Fruit fly (Drosophila melanogaster) whole organism, embryonic: ENCODE measurements around the gene CG31174.
A peak's percentile ranks its signal among the peaks of the same experiment; 100 is the strongest.

Experiments
- Abd-B ChIP-seq: fragments of 200-800 bp; sonication (Bioruptor generic); optimal IDR thresholded peaks from 2 replicates; lab custom pipeline; 2018; ENCODE audit warnings: missing biosample characterization, mild to moderate bottlenecking, missing genetic modification characterization, moderate library complexity
- CG10147 ChIP-seq: fragments of 200-800 bp; sonication (Bioruptor generic); optimal IDR thresholded peaks from 2 replicates; lab custom pipeline; 2019; ENCODE audit warnings: missing biosample characterization, mild to moderate bottlenecking, missing genetic modification characterization, moderate library complexity
- CG10209 ChIP-seq: fragments of 200-800 bp; sonication (Bioruptor generic); optimal IDR thresholded peaks from 3 replicates; lab custom pipeline; 2017; ENCODE audit warnings: missing biosample characterization, mild to moderate bottlenecking, missing genetic modification characterization, missing genetic modification reagents
- CG10431 ChIP-seq: fragments of 200-800 bp; sonication (Bioruptor generic); optimal IDR thresholded peaks from 3 replicates; lab custom pipeline; 2018; ENCODE audit warnings: missing biosample characterization, mild to moderate bottlenecking, missing genetic modification characterization
- CG10462 ChIP-seq: fragments of 200-800 bp; sonication (Bioruptor generic); optimal IDR thresholded peaks from 2 replicates; lab custom pipeline; 2016; ENCODE audit warnings: missing biosample characterization, missing genetic modification characterization
- CG10543 ChIP-seq: fragments of 200-800 bp; sonication (Bioruptor generic); optimal IDR thresholded peaks from 3 replicates; lab custom pipeline; 2017; ENCODE audit warnings: missing biosample characterization, mild to moderate bottlenecking, missing genetic modification characterization, moderate library complexity
- CG11085 ChIP-seq: fragments of 200-800 bp; sonication (Bioruptor generic); IDR thresholded peaks from 2 replicates; pipeline ENCODE4 v1.3.6; 2022; ENCODE audit warnings: missing biosample characterization, missing genetic modification characterization
- CG13287 ChIP-seq: fragments of 200-800 bp; sonication (Bioruptor generic); IDR thresholded peaks from 2 replicates; pipeline ENCODE4 v1.3.6; 2022; ENCODE audit warnings: missing biosample characterization, missing genetic modification characterization; ENCODE audit not compliant: partially characterized antibody
- CG13296 ChIP-seq: fragments of 200-800 bp; sonication (Bioruptor generic); optimal IDR thresholded peaks from 3 replicates; lab custom pipeline; 2018; ENCODE audit warnings: missing biosample characterization, mild to moderate bottlenecking, missing genetic modification characterization
- CG14050 ChIP-seq: fragments of 200-800 bp; sonication (Bioruptor generic); IDR thresholded peaks from 3 replicates; pipeline ENCODE4 v1.3.6; 2022; ENCODE audit warnings: missing biosample characterization, missing genetic modification characterization
- CG14710 ChIP-seq: fragments of 200-800 bp; sonication (Bioruptor generic); optimal IDR thresholded peaks from 3 replicates; lab custom pipeline; 2019; ENCODE audit warnings: missing biosample characterization, mild to moderate bottlenecking, missing genetic modification characterization, moderate library complexity
- CG15073 ChIP-seq: fragments of 200-800 bp; sonication (Bioruptor generic); optimal IDR thresholded peaks from 2 replicates; lab custom pipeline; 2016; ENCODE audit warnings: missing biosample characterization, missing genetic modification characterization
- CG17568 ChIP-seq: fragments of 200-800 bp; sonication (Bioruptor generic); optimal IDR thresholded peaks from 2 replicates; lab custom pipeline; 2018; ENCODE audit warnings: missing biosample characterization, mild to moderate bottlenecking, missing genetic modification characterization, moderate library complexity
- CG17802 ChIP-seq: fragments of 200-800 bp; sonication (Bioruptor generic); optimal IDR thresholded peaks from 2 replicates; lab custom pipeline; 2018; ENCODE audit warnings: missing biosample characterization, mild to moderate bottlenecking, missing genetic modification characterization, moderate library complexity
- CG18476 ChIP-seq: fragments of 200-800 bp; sonication (Bioruptor generic); optimal IDR thresholded peaks from 2 replicates; lab custom pipeline; 2016; ENCODE audit warnings: missing biosample characterization, mild to moderate bottlenecking, missing genetic modification characterization
- CG2199 ChIP-seq: fragments of 200-800 bp; sonication (Bioruptor generic); IDR thresholded peaks from 3 replicates; pipeline ENCODE4 v1.3.6; 2022; ENCODE audit warnings: missing biosample characterization, missing genetic modification characterization
- CG2678 ChIP-seq: fragments of 200-800 bp; sonication (Bioruptor generic); optimal IDR thresholded peaks from 3 replicates; lab custom pipeline; 2019; ENCODE audit warnings: missing biosample characterization, mild to moderate bottlenecking, missing genetic modification characterization, moderate library complexity
- CG2712 ChIP-seq: fragments of 200-800 bp; optimal IDR thresholded peaks from 3 replicates; lab custom pipeline; 2019; ENCODE audit warnings: missing biosample characterization, mild to moderate bottlenecking, missing genetic modification characterization, moderate library complexity
- CG30403 ChIP-seq: fragments of 200-800 bp; sonication (Bioruptor generic); optimal IDR thresholded peaks from 3 replicates; lab custom pipeline; 2016; ENCODE audit warnings: missing biosample characterization, missing genetic modification characterization
- CG34376 ChIP-seq: fragments of 200-800 bp; sonication (Bioruptor generic); optimal IDR thresholded peaks from 2 replicates; lab custom pipeline; 2018; ENCODE audit warnings: missing biosample characterization, mild to moderate bottlenecking, missing genetic modification characterization
- CG3726 ChIP-seq: fragments of 200-800 bp; sonication (Bioruptor generic); IDR thresholded peaks from 3 replicates; pipeline ENCODE4, ENCODE4 v1.3.6; 2022; ENCODE audit warnings: missing biosample characterization, missing genetic modification characterization
- CG5180 ChIP-seq: fragments of 200-800 bp; sonication (Bioruptor generic); optimal IDR thresholded peaks from 3 replicates; lab custom pipeline; 2017; ENCODE audit warnings: missing biosample characterization, missing genetic modification characterization, mild to moderate bottlenecking, moderate library complexity, missing genetic modification reagents
- CG6765 ChIP-seq: fragments of 200-800 bp; sonication (Bioruptor generic); optimal IDR thresholded peaks from 3 replicates; lab custom pipeline; 2017; ENCODE audit warnings: missing biosample characterization, mild to moderate bottlenecking, missing genetic modification characterization
- CG8765 ChIP-seq: fragments of 200-800 bp; sonication (Bioruptor generic); IDR thresholded peaks from 2 replicates; pipeline ENCODE4 v1.3.6; 2022; ENCODE audit warnings: missing biosample characterization, missing genetic modification characterization
- D19A ChIP-seq: fragments of 200-800 bp; optimal IDR thresholded peaks from 3 replicates; lab custom pipeline; 2019; ENCODE audit warnings: missing biosample characterization, mild to moderate bottlenecking, missing genetic modification characterization, moderate library complexity
- Dfd ChIP-seq, 2 experiments: fragments of >200 bp; optimal IDR thresholded peaks; 2 replicates each; lab custom pipeline; 2017; ENCODE audit warnings: missing biosample characterization in 2 of 2, missing genetic modification characterization in 2 of 2
- Dip2 ChIP-seq: fragments of 200-800 bp; sonication (Bioruptor generic); IDR thresholded peaks from 2 replicates; pipeline ENCODE4 v1.3.6; 2022; ENCODE audit warnings: missing biosample characterization, missing genetic modification characterization
- Fer1 ChIP-seq: fragments of 200-800 bp; sonication (Bioruptor generic); optimal IDR thresholded peaks from 2 replicates; lab custom pipeline; 2017; ENCODE audit warnings: missing biosample characterization, mild to moderate bottlenecking, missing genetic modification characterization
- HHEX ChIP-seq: fragments of 200-800 bp; sonication (Bioruptor generic); optimal IDR thresholded peaks from 3 replicates; lab custom pipeline; 2017; ENCODE audit warnings: missing biosample characterization, mild to moderate bottlenecking, missing genetic modification characterization, missing genetic modification reagents
- HLH3B ChIP-seq: fragments of 200-800 bp; sonication (Bioruptor generic); IDR thresholded peaks from 2 replicates; pipeline ENCODE4 v1.3.6; 2022; ENCODE audit warnings: missing biosample characterization, missing genetic modification characterization
- Hey ChIP-seq: fragments of 200-800 bp; sonication (Bioruptor generic); optimal IDR thresholded peaks from 3 replicates; lab custom pipeline; 2018; ENCODE audit warnings: missing biosample characterization, mild to moderate bottlenecking, missing genetic modification characterization
- Jarid2 ChIP-seq: fragments of 200-800 bp; sonication (Bioruptor generic); optimal IDR thresholded peaks from 3 replicates; lab custom pipeline; 2017; ENCODE audit warnings: mild to moderate bottlenecking, missing biosample characterization, missing genetic modification reagents, missing genetic modification characterization
- Meics ChIP-seq: fragments of 200-800 bp; sonication (Bioruptor generic); optimal IDR thresholded peaks from 2 replicates; lab custom pipeline; 2017; ENCODE audit warnings: missing biosample characterization, mild to moderate bottlenecking, missing genetic modification characterization
- Rx ChIP-seq: fragments of 200-800 bp; sonication (Bioruptor generic); IDR thresholded peaks from 2 replicates; pipeline ENCODE4 v1.3.6; 2022; ENCODE audit warnings: missing biosample characterization, missing genetic modification characterization
- Usf ChIP-seq: fragments of 200-800 bp; sonication (Bioruptor generic); optimal IDR thresholded peaks from 2 replicates; lab custom pipeline; 2017; ENCODE audit warnings: missing genotype, missing biosample characterization, missing genetic modification characterization
- Xbp1 ChIP-seq: fragments of 200-800 bp; sonication (Bioruptor generic); optimal IDR thresholded peaks from 3 replicates; lab custom pipeline; 2016; ENCODE audit warnings: missing biosample characterization, mild to moderate bottlenecking, missing genetic modification characterization
- ap ChIP-seq: fragments of 200-800 bp; sonication (Bioruptor generic); IDR thresholded peaks from 2 replicates; pipeline ENCODE4 v1.3.6; 2022; ENCODE audit warnings: missing biosample characterization, missing genetic modification characterization
- corto ChIP-seq: fragments of 200-800 bp; sonication (Bioruptor generic); optimal IDR thresholded peaks from 2 replicates; lab custom pipeline; 2016; ENCODE audit warnings: missing biosample characterization, mild to moderate bottlenecking, missing genetic modification characterization, moderate library complexity
- dm ChIP-seq: fragments of 200-800 bp; sonication (Bioruptor generic); optimal IDR thresholded peaks from 3 replicates; lab custom pipeline; 2016; ENCODE audit warnings: missing biosample characterization, missing genetic modification characterization
- fd96Cb ChIP-seq: fragments of 200-800 bp; sonication (Bioruptor generic); optimal IDR thresholded peaks from 2 replicates; lab custom pipeline; 2018; ENCODE audit warnings: missing biosample characterization, mild to moderate bottlenecking, missing genetic modification characterization, moderate library complexity
- gcm ChIP-seq: fragments of 200-800 bp; sonication (Bioruptor generic); optimal IDR thresholded peaks from 2 replicates; lab custom pipeline; 2019; ENCODE audit warnings: missing biosample characterization, mild to moderate bottlenecking, missing genetic modification characterization, moderate library complexity
- gsb ChIP-seq: fragments of 200-800 bp; sonication (Bioruptor generic); IDR thresholded peaks from 2 replicates; pipeline ENCODE4 v1.3.6; 2022; ENCODE audit warnings: missing biosample characterization, missing genetic modification characterization
- hkb ChIP-seq, 2 experiments: fragments of 200-800 bp in 1 of 2; fragments of >200 bp in 1 of 2; sonication (Bioruptor generic) in 1 of 2; IDR thresholded peaks in 1 of 2; optimal IDR thresholded peaks in 1 of 2; 2 replicates each; pipeline versions ENCODE4 v1.3.6 to Lab custom; 2017 to 2022; ENCODE audit warnings: missing biosample characterization in 1 of 2, missing genetic modification characterization in 1 of 2
- ken ChIP-seq: fragments of 200-800 bp; sonication (Bioruptor generic); IDR thresholded peaks from 3 replicates; pipeline ENCODE4 v1.3.6; 2022; ENCODE audit warnings: missing biosample characterization, missing genetic modification characterization
- lab ChIP-seq: fragments of 200-800 bp; sonication (Bioruptor generic); optimal IDR thresholded peaks from 3 replicates; lab custom pipeline; 2017; ENCODE audit warnings: missing biosample characterization, missing genetic modification characterization, mild to moderate bottlenecking, moderate library complexity, missing genetic modification reagents
- mirr ChIP-seq: fragments of 200-800 bp; sonication (Bioruptor generic); optimal IDR thresholded peaks from 3 replicates; lab custom pipeline; 2018; ENCODE audit warnings: missing biosample characterization, mild to moderate bottlenecking, missing genetic modification characterization
- prd ChIP-seq, 3 experiments: fragments of >200 bp in 2 of 3; fragments of 200-800 bp in 1 of 3; sonication (Bioruptor generic) in 1 of 3; optimal IDR thresholded peaks in 2 of 3; IDR thresholded peaks in 1 of 3; 2 replicates in 2 of 3; 3 replicates in 1 of 3; pipeline versions ENCODE4 v1.3.6 to Lab custom; 2017 to 2022; ENCODE audit warnings: missing biosample characterization in 1 of 3, missing genetic modification characterization in 1 of 3
- seq ChIP-seq: fragments of 200-800 bp; sonication (Bioruptor generic); IDR thresholded peaks from 2 replicates; pipeline ENCODE4 v1.3.6; 2022; ENCODE audit warnings: missing biosample characterization, missing genetic modification characterization
- sim ChIP-seq: fragments of 200-800 bp; sonication (Bioruptor generic); IDR thresholded peaks from 2 replicates; pipeline ENCODE4 v1.3.6; 2022; ENCODE audit warnings: missing biosample characterization, missing genetic modification characterization
- slbo ChIP-seq: fragments of 200-800 bp; sonication (Bioruptor generic); IDR thresholded peaks from 2 replicates; pipeline ENCODE4 v1.3.6; 2022; ENCODE audit warnings: missing biosample characterization, missing genetic modification characterization

CG31174 gene

dm6 chr3R:21856873-21857243 is 12.5 kb downstream of the CG31174 start (continued):
- TF ChIP-seq CG17802 (tag; lab: Kevin White, UChicago) (no peak), Dip2 (GFP tag; lab: Robert Waterston, UW) (no peak), CG34376 (GFP tag; lab: Kevin White, UChicago) (no peak), CG10431 (GFP tag; lab: Kevin White, UChicago) (no peak), Jarid2 (GFP tag; lab: Kevin White, UChicago) (no peak), CG13287 (GFP tag; lab: Robert Waterston, UW) (no peak), dm (no peak), CG13296 (GFP tag; lab: Kevin White, UChicago) (peak; percentile 32), corto (no peak), Meics (GFP tag; lab: Kevin White, UChicago) (peak; percentile 5), hkb (optimal IDR thresholded peaks at IDR 0.05; lab: Kevin White, UChicago) (no peak), hkb (GFP tag; IDR thresholded peaks at IDR 0.05; lab: Robert Waterston, UW) (no peak), mirr (GFP tag; lab: Kevin White, UChicago) (peak; percentile 29), CG14050 (GFP tag; lab: Robert Waterston, UW) (no peak), CG5180 (GFP tag; lab: Kevin White, UChicago) (no peak), HLH3B (GFP tag; lab: Robert Waterston, UW) (no peak), Xbp1 (no peak), CG8765 (no peak), Rx (GFP tag; lab: Robert Waterston, UW) (no peak), prd (optimal IDR thresholded peaks at IDR 0.05; lab: Kevin White, UChicago) (no peak), prd (GFP tag; IDR thresholded peaks at IDR 0.05; lab: Robert Waterston, UW) (no peak), D19A (tag; lab: Kevin White, UChicago) (no peak), Fer1 (no peak), CG2712 (tag; lab: Kevin White, UChicago) (no peak), CG11085 (GFP tag; lab: Robert Waterston, UW) (no peak), lab (GFP tag; lab: Kevin White, UChicago) (peak; percentile 32), Dfd (GFP tag; optimal IDR thresholded peaks at IDR 0.05; lab: Kevin White, UChicago) (no peak), CG18476 (GFP tag; lab: Kevin White, UChicago) (no peak), HHEX (GFP tag; lab: Kevin White, UChicago) (peak; percentile 12), CG30403 (GFP tag; lab: Kevin White, UChicago) (no peak), fd96Cb (tag; lab: Kevin White, UChicago) (peak; percentile 13), CG2678 (tag; lab: Kevin White, UChicago) (peak; percentile 12), CG17568 (GFP tag; lab: Kevin White, UChicago) (no peak), seq (GFP tag; lab: Robert Waterston, UW) (no peak), sim (no peak), ken (GFP tag; lab: Robert Waterston, UW) (no peak), gcm (no peak), CG2199 (GFP tag; lab: Robert Waterston, UW) (no peak), CG10543 (GFP tag; lab: Kevin White, UChicago) (peak; percentile 29), Hey (tag; lab: Kevin White, UChicago) (no peak), CG3726 (no peak), ap (GFP tag; lab: Robert Waterston, UW) (no peak), Usf (GFP tag; lab: Kevin White, UChicago) (no peak), CG10462 (GFP tag; lab: Kevin White, UChicago) (no peak), gsb (no peak), CG14710 (tag; lab: Kevin White, UChicago) (no peak), CG10209 (no peak), CG6765 (GFP tag; lab: Kevin White, UChicago) (peak; percentile 11), Abd-B (GFP tag; lab: Kevin White, UChicago) (no peak), CG15073 (no peak), slbo (no peak), CG10147 (GFP tag; lab: Kevin White, UChicago) (no peak)
